Fruit fly (Drosophila melanogaster) whole organism, adult: Measurements from ENCODE around the gene Cyp4e3.

Experiments used
- CG11617 ChIP-seq: fragments of 200-800 bp; sonication (Bioruptor generic); optimal IDR thresholded peaks from 2 replicates; lab custom pipeline; 2017; ENCODE audit warnings: mild to moderate bottlenecking, missing biosample characterization, missing genetic modification reagents, missing genetic modification characterization
- CG5204 ChIP-seq: fragments of 200-800 bp; sonication (Bioruptor generic); optimal IDR thresholded peaks from 2 replicates; lab custom pipeline; 2016; ENCODE audit warnings: missing biosample characterization, missing genetic modification characterization
- CG7101 ChIP-seq: fragments of 200-800 bp; sonication (Bioruptor generic); optimal IDR thresholded peaks from 2 replicates; lab custom pipeline; 2018; ENCODE audit warnings: missing biosample characterization, mild to moderate bottlenecking, missing genetic modification characterization, moderate library complexity
- Clk ChIP-seq: fragments of 200-800 bp; sonication (Bioruptor generic); optimal IDR thresholded peaks from 2 replicates; lab custom pipeline; 2017; ENCODE audit warnings: missing biosample characterization, missing genetic modification characterization
- Crg-1 ChIP-seq: fragments of 200-800 bp; sonication (Bioruptor generic); optimal IDR thresholded peaks from 2 replicates; lab custom pipeline; 2016; ENCODE audit warnings: missing biosample characterization, missing genetic modification characterization
- bab1 ChIP-seq: fragments of 200-800 bp; sonication (Bioruptor generic); optimal IDR thresholded peaks from 3 replicates; lab custom pipeline; 2019; ENCODE audit warnings: missing biosample characterization, mild to moderate bottlenecking, missing genetic modification characterization, moderate library complexity
- cnc ChIP-seq, 2 experiments: fragments of >200 bp; optimal IDR thresholded peaks; 2 replicates each; lab custom pipeline; 2017
- toe ChIP-seq: fragments of 200-800 bp; sonication (Bioruptor generic); optimal IDR thresholded peaks from 2 replicates; lab custom pipeline; 2016; ENCODE audit warnings: missing biosample characterization, missing genetic modification characterization

- TF ChIP-seq CG7101 (tag; lab: Kevin White, UChicago), result no peak
- no peak for TF ChIP-seq CG5204 (GFP tag; lab: Kevin White, UChicago)
- TF ChIP-seq Crg-1 (GFP tag; lab: Kevin White, UChicago), result no peak
- no peak for TF ChIP-seq cnc (optimal IDR thresholded peaks at IDR 0.05; lab: Kevin White, UChicago)
- TF ChIP-seq CG11617, result no peak
- no peak for TF ChIP-seq toe (GFP tag; lab: Kevin White, UChicago)
- TF ChIP-seq bab1, result no peak
- TF ChIP-seq Clk, result no peak
These were observed 33.3 kb upstream of the Cyp4e3 start for dm6 chr2L:9783130-9783529.
